Worm (Caenorhabditis elegans) whole organism, early embryonic: Measurements from ENCODE around the gene srh-79.

ENCODE experiments used
- ama-1 ChIP-seq: fragments of 150-350 bp; optimal IDR thresholded peaks from 2 replicates; lab custom pipeline; 2014
- ceh-36 ChIP-seq: sonication (generic microtip); optimal IDR thresholded peaks from 2 replicates; lab custom pipeline; 2016; ENCODE audit warnings: missing genetic modification characterization, inconsistent platforms, missing compliant biosample characterization
- tra-4 ChIP-seq: sonication (generic microtip); optimal IDR thresholded peaks from 2 replicates; lab custom pipeline; 2017; ENCODE audit warnings: missing genetic modification characterization, missing compliant biosample characterization

- TF ChIP-seq ama-1 (lab: Kevin White, UChicago) = no peak
- no peak for TF ChIP-seq ceh-36 (tag; lab: Kevin White, UChicago)
- TF ChIP-seq tra-4 (tag; lab: Kevin White, UChicago) = no peak
Measured at ce11 chrV:7485000-7485399, 12.5 kb upstream of the srh-79 start, which contains the start of gene srbc-8.
